Worm (Caenorhabditis elegans) whole organism, mixed stage, embryonic: ENCODE measurements around the gene T12A2.3.
A peak's percentile ranks its signal among the peaks of the same experiment; 100 is the strongest.

Experiments
- M03D4.4 ChIP-seq: sonication (generic microtip); optimal IDR thresholded peaks from 2 replicates; lab custom pipeline; 2017; ENCODE audit warnings: mild to moderate bottlenecking, missing genetic modification characterization, missing compliant biosample characterization
- bed-3 ChIP-seq: fragments of 200-800 bp; sonication (Bioruptor generic); optimal IDR thresholded peaks from 3 replicates; lab custom pipeline; 2018; ENCODE audit warnings: mild to moderate bottlenecking, missing genetic modification characterization, moderate library complexity, missing compliant biosample characterization
- blmp-1 ChIP-seq: fragments of 150-350 bp; optimal IDR thresholded peaks from 2 replicates; lab custom pipeline; 2014; ENCODE audit warnings: missing biosample characterization, missing genetic modification characterization
- ceh-39 ChIP-seq: fragments of 150-350 bp; optimal IDR thresholded peaks from 2 replicates; lab custom pipeline; 2014; ENCODE audit warnings: missing biosample characterization, missing genetic modification characterization
- ceh-43 ChIP-seq: fragments of 200-800 bp; sonication (Bioruptor generic); optimal IDR thresholded peaks from 2 replicates; lab custom pipeline; 2018; ENCODE audit warnings: mild to moderate bottlenecking, missing genetic modification characterization, moderate library complexity, missing compliant biosample characterization
- ceh-83 ChIP-seq: fragments of 200-800 bp; sonication (Bioruptor generic); optimal IDR thresholded peaks from 2 replicates; lab custom pipeline; 2018; ENCODE audit warnings: mild to moderate bottlenecking, missing genetic modification characterization, missing compliant biosample characterization
- ces-1 ChIP-seq: fragments of 150-350 bp; optimal IDR thresholded peaks from 2 replicates; lab custom pipeline; 2014; ENCODE audit warnings: missing biosample characterization, missing genetic modification reagents, missing genetic modification characterization
- cnd-1 ChIP-seq: fragments of 200-800 bp; sonication (Bioruptor generic); optimal IDR thresholded peaks from 2 replicates; lab custom pipeline; 2018; ENCODE audit warnings: mild to moderate bottlenecking, missing genetic modification characterization, missing compliant biosample characterization
- drap-1 ChIP-seq: fragments of 200-800 bp; sonication (Bioruptor generic); optimal IDR thresholded peaks from 3 replicates; lab custom pipeline; 2018; ENCODE audit warnings: mild to moderate bottlenecking, missing genetic modification characterization, missing compliant biosample characterization
- elt-1 ChIP-seq: sonication (generic microtip); optimal IDR thresholded peaks from 2 replicates; lab custom pipeline; 2017; ENCODE audit warnings: missing genetic modification characterization, mild to moderate bottlenecking, missing compliant biosample characterization, antibody characterized with exemption, moderate library complexity, borderline replicate concordance; ENCODE audit not compliant: insufficient read depth
- elt-3 ChIP-seq: fragments of 150-350 bp; optimal IDR thresholded peaks from 2 replicates; lab custom pipeline; 2014; ENCODE audit warnings: missing biosample characterization, missing genetic modification characterization
- flh-1 ChIP-seq: fragments of 200-800 bp; sonication (Bioruptor generic); optimal IDR thresholded peaks from 2 replicates; lab custom pipeline; 2018; ENCODE audit warnings: mild to moderate bottlenecking, missing genetic modification characterization, moderate library complexity, missing compliant biosample characterization
- ham-2 ChIP-seq: fragments of 200-800 bp; sonication (Bioruptor generic); optimal IDR thresholded peaks from 2 replicates; lab custom pipeline; 2018; ENCODE audit warnings: mild to moderate bottlenecking, missing genetic modification characterization, missing compliant biosample characterization
- hlh-1 ChIP-seq: fragments of 150-350 bp; optimal IDR thresholded peaks from 2 replicates; lab custom pipeline; 2014; ENCODE audit warnings: missing biosample characterization, missing genetic modification reagents, missing genetic modification characterization
- lin-13 ChIP-seq: fragments of 150-350 bp; optimal IDR thresholded peaks from 2 replicates; lab custom pipeline; 2014; ENCODE audit warnings: missing biosample characterization, missing genetic modification characterization
- lin-32 ChIP-seq: fragments of 200-800 bp; sonication (Bioruptor generic); optimal IDR thresholded peaks from 2 replicates; lab custom pipeline; 2018; ENCODE audit warnings: mild to moderate bottlenecking, missing genetic modification characterization, missing compliant biosample characterization
- lsy-2 ChIP-seq: fragments of 150-350 bp; optimal IDR thresholded peaks from 2 replicates; lab custom pipeline; 2014; ENCODE audit warnings: missing biosample characterization, missing genetic modification characterization
- mab-5 ChIP-seq: fragments of 150-350 bp; optimal IDR thresholded peaks from 2 replicates; lab custom pipeline; 2014; ENCODE audit warnings: missing biosample characterization, missing genetic modification characterization
- mep-1 ChIP-seq: fragments of 150-350 bp; optimal IDR thresholded peaks from 2 replicates; lab custom pipeline; 2017; ENCODE audit warnings: missing biosample characterization, missing genetic modification reagents, missing genetic modification characterization, inconsistent platforms
- mls-2 ChIP-seq: sonication (generic microtip); optimal IDR thresholded peaks from 2 replicates; lab custom pipeline; 2016; ENCODE audit warnings: mild to moderate bottlenecking, missing genetic modification characterization, moderate library complexity, missing compliant biosample characterization
- nhr-12 ChIP-seq: fragments of 150-350 bp; optimal IDR thresholded peaks from 2 replicates; lab custom pipeline; 2014; ENCODE audit warnings: missing biosample characterization, missing genetic modification characterization
- nhr-237 ChIP-seq: fragments of 150-350 bp; optimal IDR thresholded peaks from 2 replicates; lab custom pipeline; 2014; ENCODE audit warnings: missing biosample characterization, missing genetic modification characterization
- nhr-28 ChIP-seq: fragments of 150-350 bp; optimal IDR thresholded peaks from 2 replicates; lab custom pipeline; 2014; ENCODE audit warnings: missing biosample characterization, missing genetic modification characterization
- nhr-76 ChIP-seq: sonication (generic microtip); optimal IDR thresholded peaks from 2 replicates; lab custom pipeline; 2017; ENCODE audit warnings: missing biosample characterization, missing genetic modification characterization
- pha-4 ChIP-seq: fragments of 150-350 bp; optimal IDR thresholded peaks from 2 replicates; lab custom pipeline; 2018; ENCODE audit warnings: missing biosample characterization, missing genetic modification reagents, missing genetic modification characterization
- sem-2 ChIP-seq: fragments of 200-800 bp; sonication (Bioruptor generic); optimal IDR thresholded peaks from 2 replicates; lab custom pipeline; 2018; ENCODE audit warnings: mild to moderate bottlenecking, missing genetic modification characterization, missing compliant biosample characterization
- snpc-4 ChIP-seq: fragments of 150-350 bp; optimal IDR thresholded peaks from 2 replicates; lab custom pipeline; 2014; ENCODE audit warnings: missing biosample characterization, missing genetic modification characterization
- sptf-1 ChIP-seq: sonication (generic microtip); optimal IDR thresholded peaks from 2 replicates; lab custom pipeline; 2017; ENCODE audit warnings: mild to moderate bottlenecking, missing genetic modification characterization, moderate library complexity, missing compliant biosample characterization
- tbx-8 ChIP-seq: fragments of 200-800 bp; sonication (Bioruptor generic); optimal IDR thresholded peaks from 2 replicates; lab custom pipeline; 2018; ENCODE audit warnings: mild to moderate bottlenecking, missing genetic modification characterization, moderate library complexity, missing compliant biosample characterization
- unc-120 ChIP-seq: sonication (generic microtip); optimal IDR thresholded peaks from 2 replicates; lab custom pipeline; 2017; ENCODE audit warnings: missing genetic modification characterization, missing compliant biosample characterization; ENCODE audit not compliant: poor library complexity, severe bottlenecking
- unc-39 ChIP-seq: fragments of 150-350 bp; optimal IDR thresholded peaks from 2 replicates; lab custom pipeline; 2014; ENCODE audit warnings: missing biosample characterization, missing genetic modification characterization
- unc-62 ChIP-seq: fragments of 150-350 bp; optimal IDR thresholded peaks from 2 replicates; lab custom pipeline; 2014; ENCODE audit warnings: missing biosample characterization, missing genetic modification reagents, missing genetic modification characterization
- zip-8 ChIP-seq: fragments of 150-350 bp; optimal IDR thresholded peaks from 2 replicates; lab custom pipeline; 2014; ENCODE audit warnings: missing biosample characterization, missing genetic modification characterization
- ztf-11 ChIP-seq: fragments of 150-350 bp; optimal IDR thresholded peaks from 2 replicates; lab custom pipeline; 2014; ENCODE audit warnings: missing biosample characterization, missing genetic modification characterization

T12A2.3 gene

ce11 chrIII:6268061-6268460, 27.4 kb downstream of the T12A2.3 start, which contains the start of gene srg-7:
Gene srg-7, minus strand, starts transcription at chrIII:6268161.
- TF ChIP-seq mab-5 (tag; lab: Kevin White, UChicago) (no peak), cnd-1 (tag; lab: Kevin White, UChicago) (no peak), pha-4 (tag; lab: Kevin White, UChicago) (no peak), snpc-4 (tag; lab: Kevin White, UChicago) (no peak), nhr-12 (tag; lab: Kevin White, UChicago) (no peak), blmp-1 (tag; lab: Kevin White, UChicago) (no peak), unc-120 (tag; lab: Kevin White, UChicago) (no peak), unc-39 (tag; lab: Kevin White, UChicago) (no peak), unc-62 (GFP tag; lab: Kevin White, UChicago) (no peak), flh-1 (GFP tag; lab: Kevin White, UChicago) (no peak), ceh-39 (tag; lab: Kevin White, UChicago) (no peak)
- TF ChIP-seq, all 35 proteins: peak for 0

DNA sequence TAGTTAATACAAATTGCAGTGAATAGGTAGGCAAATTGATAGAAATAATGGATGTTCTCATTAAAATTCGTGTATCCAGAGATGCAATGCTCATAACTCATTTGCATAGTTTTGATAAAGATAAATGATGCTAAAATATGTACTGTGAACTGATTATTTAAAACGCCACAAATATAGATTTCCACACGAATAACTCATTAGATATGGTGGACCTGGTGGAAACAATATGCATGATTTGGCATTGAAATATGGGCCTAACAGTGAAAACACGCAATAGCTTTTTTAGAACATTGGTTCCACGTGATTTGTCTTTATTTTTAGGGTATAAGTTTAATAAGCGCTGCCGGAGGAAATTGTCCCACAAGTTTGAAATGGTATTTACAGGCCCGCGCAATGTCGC, 29.6 kb downstream of the T12A2.3 start, which contains the start of gene srg-3:
TSS of gene srg-3 (minus strand) at position 101 of the 400 bp plus-strand sequence.
- TF ChIP-seq sptf-1 (no peak), elt-3 (tag; lab: Kevin White, UChicago) (no peak), ceh-43 (GFP tag; lab: Kevin White, UChicago) (no peak), mab-5 (tag; lab: Kevin White, UChicago) (no peak), bed-3 (GFP tag; lab: Kevin White, UChicago) (no peak), ceh-83 (GFP tag; lab: Kevin White, UChicago) (no peak), mep-1 (no peak), nhr-237 (tag; lab: Kevin White, UChicago) (no peak), flh-1 (GFP tag; lab: Kevin White, UChicago) (no peak), lsy-2 (tag; lab: Kevin White, UChicago) (no peak), zip-8 (tag; lab: Kevin White, UChicago) (no peak), nhr-76 (tag; lab: Kevin White, UChicago) (no peak), elt-1 (no peak), unc-120 (tag; lab: Kevin White, UChicago) (no peak), cnd-1 (tag; lab: Kevin White, UChicago) (no peak)

DNA sequence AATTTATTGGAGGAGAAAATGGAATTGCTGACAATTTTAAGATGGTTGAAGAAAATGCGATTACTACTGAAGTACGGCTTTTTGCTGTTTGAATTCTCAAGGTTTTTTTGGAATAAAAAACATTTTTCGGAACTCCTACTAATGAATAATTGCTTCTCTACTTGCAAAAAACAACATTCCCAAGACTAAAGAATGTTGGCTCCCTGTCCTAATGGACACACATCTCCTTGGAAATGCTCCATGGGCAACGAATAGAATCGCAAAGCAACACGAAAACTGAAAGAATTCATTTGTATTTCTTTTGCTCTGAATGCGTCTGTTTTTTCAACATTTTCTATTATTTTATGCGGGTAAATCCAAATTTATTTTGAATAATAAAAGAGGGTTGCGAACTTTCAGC, 32.2 kb downstream of the T12A2.3 start, which contains the start of gene C18F10.2:
TSS of gene C18F10.2 (plus strand) at position 301 of the 400 bp plus-strand sequence.
- TF ChIP-seq lin-13 (tag; lab: Kevin White, UChicago) (no peak), mls-2 (tag; lab: Kevin White, UChicago) (no peak), unc-62 (GFP tag; lab: Kevin White, UChicago) (no peak), ceh-43 (GFP tag; lab: Kevin White, UChicago) (no peak), blmp-1 (tag; lab: Kevin White, UChicago) (no peak), unc-120 (tag; lab: Kevin White, UChicago) (no peak), sem-2 (GFP tag; lab: Kevin White, UChicago) (no peak), elt-1 (no peak), nhr-12 (tag; lab: Kevin White, UChicago) (no peak), M03D4.4 (tag; lab: Kevin White, UChicago) (no peak), nhr-76 (tag; lab: Kevin White, UChicago) (no peak), nhr-28 (tag; lab: Kevin White, UChicago) (no peak), bed-3 (GFP tag; lab: Kevin White, UChicago) (no peak)

- TF ChIP-seq pha-4 (tag; lab: Kevin White, UChicago) = peak; percentile 48
- TF ChIP-seq flh-1 (GFP tag; lab: Kevin White, UChicago) = no peak
- no peak for TF ChIP-seq ceh-83 (GFP tag; lab: Kevin White, UChicago)
- TF ChIP-seq cnd-1 (tag; lab: Kevin White, UChicago) = no peak
- no peak for TF ChIP-seq elt-1
- no peak for TF ChIP-seq lin-32 (GFP tag; lab: Kevin White, UChicago)
- no peak for TF ChIP-seq lsy-2 (tag; lab: Kevin White, UChicago)
- TF ChIP-seq tbx-8 = no peak
- TF ChIP-seq drap-1 (GFP tag; lab: Kevin White, UChicago) = no peak
- no peak for TF ChIP-seq hlh-1
- TF ChIP-seq mep-1 = peak; percentile 45
- TF ChIP-seq ceh-39 (tag; lab: Kevin White, UChicago) = no peak
- TF ChIP-seq mab-5 (tag; lab: Kevin White, UChicago) = no peak
- TF ChIP-seq nhr-28 (tag; lab: Kevin White, UChicago) = no peak
- TF ChIP-seq nhr-12 (tag; lab: Kevin White, UChicago) = no peak
- TF ChIP-seq blmp-1 (tag; lab: Kevin White, UChicago) = no peak
- peak; percentile 21 for TF ChIP-seq lin-13 (tag; lab: Kevin White, UChicago)
- TF ChIP-seq ztf-11 (tag; lab: Kevin White, UChicago) = no peak
- TF ChIP-seq M03D4.4 (tag; lab: Kevin White, UChicago) = no peak
- no peak for TF ChIP-seq ceh-43 (GFP tag; lab: Kevin White, UChicago)
- TF ChIP-seq unc-62 (GFP tag; lab: Kevin White, UChicago) = no peak
- TF ChIP-seq sptf-1 = no peak
- no peak for TF ChIP-seq snpc-4 (tag; lab: Kevin White, UChicago)
- TF ChIP-seq nhr-76 (tag; lab: Kevin White, UChicago) = no peak
- no peak for TF ChIP-seq nhr-237 (tag; lab: Kevin White, UChicago)
- no peak for TF ChIP-seq bed-3 (GFP tag; lab: Kevin White, UChicago)
- no peak for TF ChIP-seq ham-2
- no peak for TF ChIP-seq sem-2 (GFP tag; lab: Kevin White, UChicago)
- TF ChIP-seq ces-1 (GFP tag; lab: Kevin White, UChicago) = peak; percentile 51
These were observed 37.7 kb downstream of the T12A2.3 start, which contains the start of gene C18F10.7 for ce11 chrIII:6278301-6278827. Gene C18F10.7, minus strand, starts transcription at chrIII:6278351.
